Fruit fly (Drosophila melanogaster): ENCODE data around the gene Gmd.

Gmd gene

DNA sequence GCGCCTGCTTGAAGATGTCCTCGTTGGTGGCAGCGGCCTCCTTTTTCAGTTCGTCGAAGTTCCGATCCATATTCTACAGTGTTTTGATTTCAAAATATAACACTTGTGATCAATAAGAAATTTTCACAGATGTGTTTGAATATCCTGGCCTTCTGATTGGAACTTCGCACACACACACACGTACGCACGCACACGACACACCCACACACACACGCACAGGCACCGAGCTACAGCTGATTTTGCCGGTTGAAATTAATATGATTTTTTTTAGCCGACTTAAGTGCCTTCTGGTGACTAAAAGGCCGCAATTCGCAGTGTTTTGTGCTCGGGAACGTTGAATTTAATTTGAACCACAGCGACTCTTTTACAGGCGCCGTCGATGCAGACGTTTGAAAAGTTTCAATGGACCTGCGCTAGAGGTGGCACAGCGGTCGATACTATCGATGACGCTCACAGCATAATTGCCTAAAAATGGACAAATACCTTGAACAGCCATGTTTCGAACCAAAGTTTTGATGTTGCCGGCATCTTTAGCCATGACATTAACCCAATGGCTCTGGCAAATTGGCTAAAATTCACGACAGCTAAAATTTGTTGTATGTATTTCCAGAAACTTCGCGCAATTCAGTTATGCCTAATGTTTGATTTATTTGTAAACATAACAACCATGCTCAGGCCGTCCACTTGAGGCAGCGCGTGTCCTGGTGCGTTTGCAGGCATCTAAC, 32.6 kb upstream of the Gmd start, which contains the start of gene Rtnl1 (continued):
- TF ChIP-seq CG4854 (GFP tag; optimal IDR thresholded peaks at IDR 0.05) (peak; percentile 2), aop (GFP tag; IDR thresholded peaks at IDR 0.05) (no peak), CG18599 (GFP tag; optimal IDR thresholded peaks at IDR 0.05) (peak; percentile 30), CG9609 (GFP tag; optimal IDR thresholded peaks at IDR 0.05) (peak; percentile 40), yki (optimal IDR thresholded peaks at IDR 0.05) (no peak), CG6791 (GFP tag; IDR thresholded peaks at IDR 0.05; ENCODE audit: partially characterized antibody) (peak; percentile 93), CG30020 (tag; optimal IDR thresholded peaks at IDR 0.05) (peak; percentile 22), CG17912 (GFP tag; optimal IDR thresholded peaks at IDR 0.05) (no peak), CG6272 (GFP tag; IDR thresholded peaks at IDR 0.05) (0 out of 2 replicates have a peak, but pooled peaks have one; percentile 46), oc (tag; optimal IDR thresholded peaks at IDR 0.05) (no peak), CG4820 (GFP tag; optimal IDR thresholded peaks at IDR 0.05) (no peak), Ravus (GFP tag; IDR thresholded peaks at IDR 0.05) (no peak), grn (GFP tag; optimal IDR thresholded peaks at IDR 0.05) (no peak), hb (GFP tag; IDR thresholded peaks at IDR 0.05; ENCODE audit: partially characterized antibody) (peak; percentile 79), CG8944 (GFP tag; optimal IDR thresholded peaks at IDR 0.05) (no peak), dimm (GFP tag; IDR thresholded peaks at IDR 0.05) (no peak), CG7928 (GFP tag; optimal IDR thresholded peaks at IDR 0.05) (peak; percentile 49), Sin3A (optimal IDR thresholded peaks at IDR 0.05) (peak; percentile 95), CG12769 (tag; optimal IDR thresholded peaks at IDR 0.05) (no peak), HLH54F (GFP tag; optimal IDR thresholded peaks at IDR 0.05) (no peak), Mes4 (GFP tag; optimal IDR thresholded peaks at IDR 0.05) (no peak), Mad (GFP tag; optimal IDR thresholded peaks at IDR 0.05) (peak; percentile 35), slbo (GFP tag; IDR thresholded peaks at IDR 0.05) (peak; percentile 51; the same call in 1 of the 2 replicates), CG13775 (GFP tag; optimal IDR thresholded peaks at IDR 0.05) (no peak), h (optimal IDR thresholded peaks at IDR 0.05) (no peak), Kr (GFP tag; optimal IDR thresholded peaks at IDR 0.05) (no peak), CG17328 (GFP tag; IDR thresholded peaks at IDR 0.05) (no peak), CG1647 (GFP tag; optimal IDR thresholded peaks at IDR 0.05) (peak; percentile 43), MTF-1 (GFP tag; optimal IDR thresholded peaks at IDR 0.05; ENCODE audit: borderline replicate concordance) (no peak), CG17385 (GFP tag; optimal IDR thresholded peaks at IDR 0.05) (no peak), CG7357 (GFP tag; IDR thresholded peaks at IDR 0.05) (no peak), peb (GFP tag; IDR thresholded peaks at IDR 0.05) (no peak), stc (GFP tag; IDR thresholded peaks at IDR 0.05) (no peak), croc (GFP tag; conservative IDR thresholded peaks at IDR 0.05) (no peak), CG2116 (GFP tag; optimal IDR thresholded peaks at IDR 0.05) (peak; percentile 73), CG6813 (GFP tag; optimal IDR thresholded peaks at IDR 0.05) (no peak), CG13123 (GFP tag; optimal IDR thresholded peaks at IDR 0.05) (no peak), CG11456 (GFP tag; IDR thresholded peaks at IDR 0.05) (no peak), CrebB (tag; optimal IDR thresholded peaks at IDR 0.05) (peak; percentile 17), tna (GFP tag; IDR thresholded peaks at IDR 0.05; ENCODE audit: partially characterized antibody) (peak; percentile 90), CG33557 (GFP tag; optimal IDR thresholded peaks at IDR 0.05) (no peak), CG6683 (GFP tag; optimal IDR thresholded peaks at IDR 0.05) (no peak), H2.0 (GFP tag; IDR thresholded peaks at IDR 0.05) (no peak), ttk (GFP tag; IDR thresholded peaks at IDR 0.05) (no peak), ham (GFP tag; IDR thresholded peaks at IDR 0.05) (no peak), mirr (GFP tag; optimal IDR thresholded peaks at IDR 0.05) (no peak), CG10462 (GFP tag; optimal IDR thresholded peaks at IDR 0.05) (no peak), stwl (tag; optimal IDR thresholded peaks at IDR 0.05) (peak; percentile 71), CG12299 (tag; optimal IDR thresholded peaks at IDR 0.05) (peak; percentile 19), fu2 (GFP tag; optimal IDR thresholded peaks at IDR 0.05) (no peak), tin (GFP tag; optimal IDR thresholded peaks at IDR 0.05) (no peak), CG4282 (GFP tag; optimal IDR thresholded peaks at IDR 0.05) (no peak)

All from whole organism, embryonic.